Worm (Caenorhabditis elegans) whole organism, late embryonic: Measurements from ENCODE around the gene R12A1.3.

ENCODE experiments used
- C08G9.2 ChIP-seq: sonication (generic microtip); optimal IDR thresholded peaks from 2 replicates; lab custom pipeline; 2016; ENCODE audit warnings: mild to moderate bottlenecking, missing genetic modification characterization, moderate library complexity, missing compliant biosample characterization
- F13H6.1 ChIP-seq: sonication (generic microtip); optimal IDR thresholded peaks from 2 replicates; lab custom pipeline; 2016; ENCODE audit warnings: missing genetic modification characterization, missing compliant biosample characterization
- K09A11.1 ChIP-seq: sonication (generic microtip); optimal IDR thresholded peaks from 2 replicates; lab custom pipeline; 2017; ENCODE audit warnings: antibody characterized with exemption, mild to moderate bottlenecking, missing genetic modification characterization, missing compliant biosample characterization; ENCODE audit not compliant: insufficient read depth
- Y22D7AL.16 ChIP-seq: sonication (generic microtip); optimal IDR thresholded peaks from 2 replicates; lab custom pipeline; 2016; ENCODE audit warnings: missing genetic modification characterization, missing compliant biosample characterization
- ahr-1 ChIP-seq: sonication (generic microtip); optimal IDR thresholded peaks from 2 replicates; lab custom pipeline; 2016; ENCODE audit warnings: missing genetic modification characterization, missing compliant biosample characterization
- ama-1 ChIP-seq: fragments of 150-350 bp; optimal IDR thresholded peaks from 2 replicates; lab custom pipeline; 2014
- ceh-14 ChIP-seq: sonication (generic microtip); optimal IDR thresholded peaks from 2 replicates; lab custom pipeline; 2016; ENCODE audit warnings: missing genotype, missing genetic modification characterization, missing compliant biosample characterization
- ceh-18 ChIP-seq: sonication (generic microtip); optimal IDR thresholded peaks from 2 replicates; lab custom pipeline; 2016; ENCODE audit warnings: missing genetic modification characterization, missing compliant biosample characterization
- ceh-19 ChIP-seq: fragments of 200-800 bp; sonication (Bioruptor generic); optimal IDR thresholded peaks from 2 replicates; lab custom pipeline; 2018; ENCODE audit warnings: mild to moderate bottlenecking, missing genetic modification characterization, missing compliant biosample characterization
- ceh-2 ChIP-seq: sonication (generic microtip); optimal IDR thresholded peaks from 2 replicates; lab custom pipeline; 2016; ENCODE audit warnings: missing genotype, missing genetic modification characterization, missing compliant biosample characterization
- ceh-24 ChIP-seq: sonication (generic microtip); optimal IDR thresholded peaks from 2 replicates; lab custom pipeline; 2016; ENCODE audit warnings: mild to moderate bottlenecking, missing genetic modification characterization, missing compliant biosample characterization
- ceh-30 ChIP-seq: fragments of 150-350 bp; optimal IDR thresholded peaks from 2 replicates; lab custom pipeline; 2014; ENCODE audit warnings: missing biosample characterization, missing genetic modification characterization
- ceh-34 ChIP-seq: sonication (generic microtip); optimal IDR thresholded peaks from 2 replicates; lab custom pipeline; 2016; ENCODE audit warnings: mild to moderate bottlenecking, missing genetic modification characterization, missing compliant biosample characterization
- ceh-48 ChIP-seq: sonication (generic microtip); optimal IDR thresholded peaks from 2 replicates; lab custom pipeline; 2016; ENCODE audit warnings: missing genetic modification characterization, inconsistent platforms, missing compliant biosample characterization
- ceh-9 ChIP-seq: sonication (generic microtip); optimal IDR thresholded peaks from 2 replicates; lab custom pipeline; 2016; ENCODE audit warnings: mild to moderate bottlenecking, missing genetic modification characterization, inconsistent platforms, missing compliant biosample characterization
- elt-2 ChIP-seq: sonication (generic microtip); optimal IDR thresholded peaks from 2 replicates; lab custom pipeline; 2016; ENCODE audit warnings: missing genetic modification reagents, missing genetic modification characterization, missing compliant biosample characterization
- elt-4 ChIP-seq: sonication (generic microtip); optimal IDR thresholded peaks from 2 replicates; lab custom pipeline; 2016; ENCODE audit warnings: missing genetic modification characterization, missing compliant biosample characterization
- eyg-1 ChIP-seq: sonication (generic microtip); optimal IDR thresholded peaks from 2 replicates; lab custom pipeline; 2016; ENCODE audit warnings: missing genotype, missing genetic modification characterization, missing compliant biosample characterization
- fax-1 ChIP-seq: sonication (generic microtip); optimal IDR thresholded peaks from 2 replicates; lab custom pipeline; 2016; ENCODE audit warnings: missing genotype, missing genetic modification characterization, missing compliant biosample characterization
- fkh-6 ChIP-seq: sonication (generic microtip); optimal IDR thresholded peaks from 2 replicates; lab custom pipeline; 2016; ENCODE audit warnings: missing genetic modification characterization, missing compliant biosample characterization
- gmeb-2 ChIP-seq: sonication (generic microtip); optimal IDR thresholded peaks from 2 replicates; lab custom pipeline; 2016; ENCODE audit warnings: missing genetic modification characterization, inconsistent platforms, missing compliant biosample characterization
- hlh-13 ChIP-seq: fragments of 200-800 bp; sonication (Bioruptor generic); optimal IDR thresholded peaks from 2 replicates; lab custom pipeline; 2018; ENCODE audit warnings: mild to moderate bottlenecking, missing genetic modification characterization, missing compliant biosample characterization
- hlh-6 ChIP-seq: sonication (generic microtip); optimal IDR thresholded peaks from 2 replicates; lab custom pipeline; 2016; ENCODE audit warnings: missing genotype, missing genetic modification characterization, missing compliant biosample characterization
- hlh-8 ChIP-seq: sonication (generic microtip); optimal IDR thresholded peaks from 2 replicates; lab custom pipeline; 2016; ENCODE audit warnings: missing genotype, missing genetic modification characterization, missing compliant biosample characterization
- lin-11 ChIP-seq: fragments of 200-800 bp; sonication (Bioruptor generic); optimal IDR thresholded peaks from 2 replicates; lab custom pipeline; 2018; ENCODE audit warnings: mild to moderate bottlenecking, missing genetic modification characterization, missing compliant biosample characterization
- mec-3 ChIP-seq: sonication (generic microtip); optimal IDR thresholded peaks from 2 replicates; lab custom pipeline; 2016; ENCODE audit warnings: borderline replicate concordance, missing genetic modification characterization, missing compliant biosample characterization
- nfya-1 ChIP-seq: sonication (generic microtip); optimal IDR thresholded peaks from 2 replicates; lab custom pipeline; 2017; ENCODE audit warnings: missing genetic modification characterization, mild to moderate bottlenecking, missing compliant biosample characterization, antibody characterized with exemption, moderate library complexity
- nhr-232 ChIP-seq: sonication (generic microtip); optimal IDR thresholded peaks from 2 replicates; lab custom pipeline; 2016; ENCODE audit warnings: missing genetic modification characterization, missing compliant biosample characterization
- npax-4 ChIP-seq: sonication (generic microtip); optimal IDR thresholded peaks from 2 replicates; lab custom pipeline; 2016; ENCODE audit warnings: missing genetic modification characterization, missing compliant biosample characterization
- odd-2 ChIP-seq: sonication (generic microtip); optimal IDR thresholded peaks from 2 replicates; lab custom pipeline; 2017; ENCODE audit warnings: antibody characterized with exemption, mild to moderate bottlenecking, missing genetic modification characterization, missing compliant biosample characterization
- pag-3 ChIP-seq: sonication (generic microtip); optimal IDR thresholded peaks from 2 replicates; lab custom pipeline; 2016; ENCODE audit warnings: missing compliant biosample characterization, missing genetic modification characterization, borderline replicate concordance
- pat-9 ChIP-seq: fragments of 200-800 bp; sonication (Bioruptor generic); optimal IDR thresholded peaks from 2 replicates; lab custom pipeline; 2018; ENCODE audit warnings: mild to moderate bottlenecking, missing genetic modification characterization, moderate library complexity, missing compliant biosample characterization
- pax-1 ChIP-seq: fragments of 150-350 bp; optimal IDR thresholded peaks from 2 replicates; lab custom pipeline; 2014; ENCODE audit warnings: missing biosample characterization, missing genetic modification characterization
- pha-2 ChIP-seq: sonication (generic microtip); optimal IDR thresholded peaks from 2 replicates; lab custom pipeline; 2017; ENCODE audit warnings: mild to moderate bottlenecking, missing genetic modification characterization, missing compliant biosample characterization
- pha-4 ChIP-seq: fragments of 150-350 bp; optimal IDR thresholded peaks from 2 replicates; lab custom pipeline; 2018; ENCODE audit warnings: missing biosample characterization, missing genetic modification reagents, missing genetic modification characterization
- pros-1 ChIP-seq: fragments of 150-350 bp; optimal IDR thresholded peaks from 2 replicates; lab custom pipeline; 2014; ENCODE audit warnings: missing biosample characterization, missing genetic modification reagents, missing genetic modification characterization
- syd-9 ChIP-seq: sonication (generic microtip); optimal IDR thresholded peaks from 2 replicates; lab custom pipeline; 2016; ENCODE audit warnings: mild to moderate bottlenecking, missing genetic modification characterization, moderate library complexity, missing compliant biosample characterization
- tbx-2 ChIP-seq: sonication (generic microtip); optimal IDR thresholded peaks from 2 replicates; lab custom pipeline; 2016; ENCODE audit warnings: missing genetic modification characterization, missing compliant biosample characterization
- ttx-3 ChIP-seq: sonication (generic microtip); optimal IDR thresholded peaks from 2 replicates; lab custom pipeline; 2016; ENCODE audit warnings: missing genetic modification reagents, missing genetic modification characterization, missing compliant biosample characterization
- unc-3 ChIP-seq, 2 experiments: fragments of 200-800 bp in 1 of 2; sonication (Bioruptor generic) in 1 of 2; sonication (generic microtip) in 1 of 2; conservative IDR thresholded peaks in 1 of 2; optimal IDR thresholded peaks in 1 of 2; 2 replicates each; pipeline versions ENCODE4 v1.3.6 to Lab custom; 2016 to 2022; ENCODE audit warnings: missing compliant biosample characterization in 2 of 2, missing genetic modification characterization in 2 of 2, missing genetic modification reagents in 1 of 2
- unc-42 ChIP-seq: sonication (generic microtip); optimal IDR thresholded peaks from 2 replicates; lab custom pipeline; 2016; ENCODE audit warnings: missing genotype, missing genetic modification characterization, missing compliant biosample characterization
- unc-55 ChIP-seq: sonication (generic microtip); optimal IDR thresholded peaks from 2 replicates; lab custom pipeline; 2017; ENCODE audit warnings: missing biosample characterization, missing genetic modification reagents, missing genetic modification characterization
- zip-5 ChIP-seq: sonication (generic microtip); optimal IDR thresholded peaks from 2 replicates; lab custom pipeline; 2016; ENCODE audit warnings: missing genetic modification characterization, missing compliant biosample characterization

The R12A1.3 gene

ce11 chrV:1474486-1475125 is 49.0 kb upstream of the R12A1.3 start, which contains the start of the genes F53E2.2 and unc-60 (continued):
- TF ChIP-seq syd-9 (peak; percentile 64), ama-1 (lab: Kevin White, UChicago) (no peak), F13H6.1 (tag; lab: Kevin White, UChicago) (peak; percentile 72), pha-4 (tag; lab: Kevin White, UChicago) (no peak), hlh-13 (no peak), fkh-6 (tag; lab: Kevin White, UChicago) (peak; percentile 60), Y22D7AL.16 (no peak), lin-11 (tag; lab: Kevin White, UChicago) (peak; percentile 16), pat-9 (no peak), pros-1 (tag; lab: Kevin White, UChicago) (peak; percentile 24), C08G9.2 (tag; lab: Kevin White, UChicago) (peak; percentile 75), mec-3 (tag; lab: Kevin White, UChicago) (no peak), odd-2 (tag; lab: Kevin White, UChicago) (no peak), nhr-232 (tag; lab: Kevin White, UChicago) (no peak), ttx-3 (no peak), elt-2 (tag; lab: Kevin White, UChicago) (peak; percentile 25), hlh-6 (tag; lab: Kevin White, UChicago) (peak; percentile 2), ahr-1 (no peak), ceh-14 (tag; lab: Kevin White, UChicago) (peak; percentile 36), unc-3 (GFP tag; conservative IDR thresholded peaks at IDR 0.05; lab: Robert Waterston, UW) (no peak), unc-3 (tag; optimal IDR thresholded peaks at IDR 0.05; lab: Kevin White, UChicago) (no peak)

- TF ChIP-seq unc-55 (GFP tag; lab: Kevin White, UChicago) (peak; percentile 23), tbx-2 (no peak), hlh-8 (tag; lab: Kevin White, UChicago) (peak; percentile 18), ceh-48 (peak; percentile 2), hlh-6 (tag; lab: Kevin White, UChicago) (no peak)
Observed at ce11 chrV:1472569-1472968, 47.0 kb upstream of the R12A1.3 start.

- TF ChIP-seq C08G9.2 (tag; lab: Kevin White, UChicago) (no peak), ceh-18 (tag; lab: Kevin White, UChicago) (no peak), gmeb-2 (tag; lab: Kevin White, UChicago) (no peak), pax-1 (tag; lab: Kevin White, UChicago) (no peak), K09A11.1 (tag; lab: Kevin White, UChicago) (no peak), ceh-2 (tag; lab: Kevin White, UChicago) (no peak), pha-2 (tag; lab: Kevin White, UChicago) (no peak)
Observed at ce11 chrV:1471977-1472376, 46.4 kb upstream of the R12A1.3 start.

- TF ChIP-seq Y22D7AL.16 (no peak), npax-4 (tag; lab: Kevin White, UChicago) (no peak), ceh-9 (tag; lab: Kevin White, UChicago) (no peak), ceh-24 (no peak), hlh-6 (tag; lab: Kevin White, UChicago) (no peak), nfya-1 (no peak), pha-4 (tag; lab: Kevin White, UChicago) (no peak), syd-9 (peak; percentile 5), F13H6.1 (tag; lab: Kevin White, UChicago) (no peak), pag-3 (tag; lab: Kevin White, UChicago) (no peak), elt-4 (tag; lab: Kevin White, UChicago) (no peak), unc-42 (tag; lab: Kevin White, UChicago) (peak; percentile 64), ceh-30 (tag; lab: Kevin White, UChicago) (no peak), zip-5 (tag; lab: Kevin White, UChicago) (no peak), ceh-34 (tag; lab: Kevin White, UChicago) (no peak), tbx-2 (peak; percentile 20), fax-1 (tag; lab: Kevin White, UChicago) (no peak), eyg-1 (tag; lab: Kevin White, UChicago) (no peak), mec-3 (tag; lab: Kevin White, UChicago) (no peak), ahr-1 (no peak), ceh-18 (tag; lab: Kevin White, UChicago) (peak; percentile 83), unc-55 (GFP tag; lab: Kevin White, UChicago) (no peak), ceh-19 (GFP tag; lab: Kevin White, UChicago) (no peak)
Observed at ce11 chrV:1471078-1471969, 45.7 kb upstream of the R12A1.3 start.
